Worm (Caenorhabditis elegans) whole organism, L4 larva: ENCODE data around the gene M02B1.4.

Experiments used
- Y5F2A.4 ChIP-seq: fragments of 200-800 bp; sonication (Bioruptor generic); optimal IDR thresholded peaks from 2 replicates; lab custom pipeline; 2018; ENCODE audit warnings: mild to moderate bottlenecking, missing genetic modification characterization, missing compliant biosample characterization
- ama-1 ChIP-seq: fragments of 150-350 bp; optimal IDR thresholded peaks from 2 replicates; lab custom pipeline; 2014; ENCODE audit warnings: inconsistent platforms, mixed read lengths
- ces-1 ChIP-seq: fragments of 150-350 bp; sonication (generic microtip); optimal IDR thresholded peaks from 4 replicates; lab custom pipeline; 2014; ENCODE audit warnings: missing biosample characterization, missing genetic modification reagents, missing genetic modification characterization
- egl-27 ChIP-seq: sonication (generic microtip); optimal IDR thresholded peaks from 3 replicates; lab custom pipeline; 2017; ENCODE audit warnings: missing biosample characterization, missing genetic modification reagents, missing genetic modification characterization
- lsy-2 ChIP-seq, 2 experiments: fragments of 150-350 bp in 1 of 2; sonication (generic microtip) in 1 of 2; optimal IDR thresholded peaks; 2 replicates each; lab custom pipeline; 2014 to 2017; ENCODE audit warnings: missing biosample characterization in 2 of 2, missing genetic modification characterization in 2 of 2
- madf-9 ChIP-seq: fragments of 200-800 bp; sonication (Bioruptor generic); conservative IDR thresholded peaks from 2 replicates; pipeline ENCODE4 v1.3.6; 2022; ENCODE audit warnings: missing genetic modification reagents, missing genetic modification characterization, missing compliant biosample characterization
- nhr-11 ChIP-seq: fragments of 150-350 bp; optimal IDR thresholded peaks from 2 replicates; lab custom pipeline; 2014; ENCODE audit warnings: missing biosample characterization, missing genetic modification characterization
- pha-4 ChIP-seq, 2 experiments: fragments of 150-350 bp in 1 of 2; fragments of 200-800 bp in 1 of 2; sonication (Bioruptor generic) in 1 of 2; IDR thresholded peaks in 1 of 2; optimal IDR thresholded peaks in 1 of 2; 2 replicates each; pipeline versions ENCODE4 v1.3.6 to Lab custom; 2014 to 2022; ENCODE audit warnings: missing genetic modification characterization in 2 of 2, missing genetic modification reagents in 2 of 2, missing biosample characterization in 1 of 2, missing compliant biosample characterization in 1 of 2
- pqm-1 ChIP-seq: sonication (generic microtip); optimal IDR thresholded peaks from 2 replicates; lab custom pipeline; 2017; ENCODE audit warnings: missing biosample characterization, missing genetic modification characterization
- skn-1 ChIP-seq: fragments of 150-350 bp; optimal IDR thresholded peaks from 2 replicates; lab custom pipeline; 2014; ENCODE audit warnings: missing biosample characterization, missing genetic modification characterization
- spr-3 ChIP-seq: fragments of 200-800 bp; sonication (Bioruptor generic); optimal IDR thresholded peaks from 2 replicates; lab custom pipeline; 2018; ENCODE audit warnings: mild to moderate bottlenecking, missing genetic modification characterization, missing compliant biosample characterization
- unc-62 ChIP-seq, 3 experiments: fragments of 150-350 bp in 1 of 3; sonication (generic microtip); optimal IDR thresholded peaks in 2 of 3; peaks in 1 of 3; 1 replicate in 1 of 3; 2 replicates in 2 of 3; lab custom pipeline; 2014 to 2017; ENCODE audit warnings: missing biosample characterization in 3 of 3, missing genetic modification characterization in 3 of 3, missing genetic modification reagents in 3 of 3, missing genotype in 1 of 3

ce11 chrIV:12813822-12814221 is 11.3 kb downstream of the M02B1.4 start:
- TF ChIP-seq unc-62 (GFP tag; optimal IDR thresholded peaks at IDR 0.05 in 1 of 2; lab: Kevin White, UChicago), result no peak
- no peak for TF ChIP-seq unc-62 (tag; optimal IDR thresholded peaks at IDR 0.05; lab: Kevin White, UChicago)
- no peak for TF ChIP-seq skn-1
- no peak for TF ChIP-seq ama-1 (lab: Kevin White, UChicago)
- TF ChIP-seq nhr-11 (tag; lab: Kevin White, UChicago), result no peak
- TF ChIP-seq lsy-2 (tag; optimal IDR thresholded peaks at IDR 0.05; lab: Kevin White, UChicago), result no peak
- TF ChIP-seq egl-27, result no peak
- TF ChIP-seq madf-9 (GFP tag; lab: Robert Waterston, UW), result no peak
- no peak for TF ChIP-seq Y5F2A.4 (GFP tag; lab: Kevin White, UChicago)
- TF ChIP-seq pqm-1 (tag; lab: Kevin White, UChicago), result no peak
- TF ChIP-seq pha-4 (GFP tag; IDR thresholded peaks at IDR 0.05; lab: Robert Waterston, UW), result no peak
- TF ChIP-seq pha-4 (tag; optimal IDR thresholded peaks at IDR 0.05; lab: Kevin White, UChicago), result no peak
- TF ChIP-seq spr-3, result no peak
- TF ChIP-seq ces-1 (GFP tag; lab: Kevin White, UChicago), result no peak
